Worm (Caenorhabditis elegans) whole organism, L1 larva: ENCODE measurements around the gene F32H5.3.

Experiments
- C04F5.9 ChIP-seq: sonication (generic microtip); optimal IDR thresholded peaks from 2 replicates; lab custom pipeline; 2016; ENCODE audit warnings: missing genetic modification characterization, missing compliant biosample characterization
- F16B12.6 ChIP-seq: fragments of 150-350 bp; optimal IDR thresholded peaks from 2 replicates; lab custom pipeline; 2014; ENCODE audit warnings: missing biosample characterization, missing genetic modification characterization
- Y116A8C.19 ChIP-seq: sonication (generic microtip); optimal IDR thresholded peaks from 2 replicates; lab custom pipeline; 2016; ENCODE audit warnings: missing compliant biosample characterization, missing genetic modification characterization, borderline replicate concordance
- aha-1 ChIP-seq: fragments of 150-350 bp; optimal IDR thresholded peaks from 2 replicates; lab custom pipeline; 2014; ENCODE audit warnings: missing biosample characterization, missing genetic modification characterization
- alr-1 ChIP-seq: fragments of 200-800 bp; sonication (Bioruptor generic); optimal IDR thresholded peaks from 2 replicates; lab custom pipeline; 2018; ENCODE audit warnings: borderline replicate concordance, mild to moderate bottlenecking, missing genetic modification characterization, missing compliant biosample characterization
- aly-2 ChIP-seq: fragments of 150-350 bp; optimal IDR thresholded peaks from 2 replicates; lab custom pipeline; 2014; ENCODE audit warnings: missing biosample characterization, missing genetic modification characterization
- blmp-1 ChIP-seq: fragments of 150-350 bp; optimal IDR thresholded peaks from 2 replicates; lab custom pipeline; 2014; ENCODE audit warnings: missing biosample characterization, missing genetic modification characterization
- ceh-63 ChIP-seq: fragments of 200-800 bp; sonication (Bioruptor generic); optimal IDR thresholded peaks from 2 replicates; lab custom pipeline; 2018; ENCODE audit warnings: mild to moderate bottlenecking, missing genetic modification characterization, missing compliant biosample characterization
- ceh-8 ChIP-seq: fragments of 200-800 bp; sonication (Bioruptor generic); optimal IDR thresholded peaks from 2 replicates; lab custom pipeline; 2018; ENCODE audit warnings: mild to moderate bottlenecking, missing genetic modification characterization, moderate library complexity, missing compliant biosample characterization
- ceh-88 ChIP-seq: fragments of 200-800 bp; sonication (Bioruptor generic); IDR thresholded peaks from 2 replicates; pipeline ENCODE4 v1.3.6; 2022; ENCODE audit warnings: missing genetic modification characterization, missing compliant biosample characterization
- ceh-90 ChIP-seq: sonication (generic microtip); optimal IDR thresholded peaks from 2 replicates; lab custom pipeline; 2016; ENCODE audit warnings: missing genetic modification characterization, missing compliant biosample characterization
- ces-1 ChIP-seq: fragments of 150-350 bp; optimal IDR thresholded peaks from 2 replicates; lab custom pipeline; 2014; ENCODE audit warnings: missing biosample characterization, missing genetic modification reagents, missing genetic modification characterization
- dpl-1 ChIP-seq, 3 experiments: fragments of 150-350 bp in 2 of 3; sonication (generic microtip) in 1 of 3; optimal IDR thresholded peaks; 2 replicates each; lab custom pipeline; 2014 to 2017; ENCODE audit warnings: missing biosample characterization in 3 of 3, missing genetic modification characterization in 3 of 3, missing genetic modification reagents in 3 of 3
- dsc-1 ChIP-seq: sonication (generic microtip); optimal IDR thresholded peaks from 2 replicates; lab custom pipeline; 2016; ENCODE audit warnings: mild to moderate bottlenecking, missing genetic modification characterization, missing compliant biosample characterization
- efl-3 ChIP-seq: fragments of 200-800 bp; sonication (Bioruptor generic); optimal IDR thresholded peaks from 2 replicates; lab custom pipeline; 2018; ENCODE audit warnings: mild to moderate bottlenecking, missing genetic modification characterization, missing compliant biosample characterization
- elt-2 ChIP-seq: sonication (generic microtip); optimal IDR thresholded peaks from 2 replicates; lab custom pipeline; 2016; ENCODE audit warnings: missing genetic modification characterization, mild to moderate bottlenecking, inconsistent platforms, missing compliant biosample characterization, missing genetic modification reagents
- elt-3 ChIP-seq, 6 experiments: fragments of 150-350 bp in 1 of 6; sonication (generic microtip); optimal IDR thresholded peaks; 2 replicates each; lab custom pipeline; 2017 to 2018; ENCODE audit warnings: missing biosample characterization in 6 of 6, missing genetic modification characterization in 6 of 6, inconsistent platforms in 1 of 6
- ets-5 ChIP-seq: fragments of 200-800 bp; sonication (Bioruptor generic); IDR thresholded peaks from 2 replicates; pipeline ENCODE4 v1.3.6; 2022; ENCODE audit warnings: missing genetic modification characterization, missing compliant biosample characterization
- fkh-10 ChIP-seq: sonication (generic microtip); optimal IDR thresholded peaks from 2 replicates; lab custom pipeline; 2017; ENCODE audit warnings: missing biosample characterization, missing genetic modification reagents, missing genetic modification characterization
- fos-1 ChIP-seq: fragments of 150-350 bp; optimal IDR thresholded peaks from 2 replicates; lab custom pipeline; 2014; ENCODE audit warnings: missing biosample characterization, missing genetic modification characterization
- grh-1 ChIP-seq: fragments of 200-800 bp; sonication (Bioruptor generic); IDR thresholded peaks from 2 replicates; pipeline ENCODE4 v1.3.6; 2022; ENCODE audit warnings: missing genetic modification reagents, missing genetic modification characterization, missing compliant biosample characterization
- jun-1 ChIP-seq: fragments of 150-350 bp; optimal IDR thresholded peaks from 2 replicates; lab custom pipeline; 2014; ENCODE audit warnings: missing biosample characterization, missing genetic modification reagents, missing genetic modification characterization
- lin-13 ChIP-seq: fragments of 150-350 bp; optimal IDR thresholded peaks from 2 replicates; lab custom pipeline; 2014; ENCODE audit warnings: missing biosample characterization, missing genetic modification reagents, missing genetic modification characterization
- lin-14 ChIP-seq: fragments of 200-800 bp; sonication (Bioruptor generic); optimal IDR thresholded peaks from 2 replicates; lab custom pipeline; 2018; ENCODE audit warnings: mild to moderate bottlenecking, missing genetic modification characterization, moderate library complexity, missing compliant biosample characterization
- lin-15B ChIP-seq: fragments of 150-350 bp; sonication (generic microtip); optimal IDR thresholded peaks from 3 replicates; lab custom pipeline; 2014; ENCODE audit warnings: missing biosample characterization, missing genetic modification characterization
- lin-39 ChIP-seq: fragments of 150-350 bp; optimal IDR thresholded peaks from 2 replicates; lab custom pipeline; 2014; ENCODE audit warnings: missing biosample characterization, missing genetic modification reagents, missing genetic modification characterization
- lsy-2 ChIP-seq, 2 experiments: fragments of 150-350 bp; optimal IDR thresholded peaks; 2 replicates each; lab custom pipeline; 2014; ENCODE audit warnings: missing biosample characterization in 2 of 2, missing genetic modification characterization in 2 of 2
- mab-9 ChIP-seq: fragments of 200-800 bp; sonication (Bioruptor generic); IDR thresholded peaks from 2 replicates; pipeline ENCODE4 v1.3.6; 2022; ENCODE audit warnings: missing genetic modification reagents, missing genetic modification characterization, missing compliant biosample characterization
- mdl-1 ChIP-seq, 2 experiments: fragments of 150-350 bp; optimal IDR thresholded peaks; 2 replicates each; lab custom pipeline; 2014 to 2017; ENCODE audit warnings: missing biosample characterization in 2 of 2, missing genetic modification characterization in 2 of 2, inconsistent platforms in 1 of 2
- mep-1 ChIP-seq: fragments of 150-350 bp; optimal IDR thresholded peaks from 2 replicates; lab custom pipeline; 2014; ENCODE audit warnings: missing biosample characterization, missing genetic modification characterization
- nhr-19 ChIP-seq: fragments of 200-800 bp; sonication (Bioruptor generic); conservative IDR thresholded peaks from 2 replicates; pipeline ENCODE4 v1.3.6; 2022; ENCODE audit warnings: missing genetic modification characterization, missing compliant biosample characterization
- nhr-20 ChIP-seq: sonication (generic microtip); optimal IDR thresholded peaks from 2 replicates; lab custom pipeline; 2016; ENCODE audit warnings: mild to moderate bottlenecking, missing genetic modification characterization, missing compliant biosample characterization
- nhr-237 ChIP-seq: fragments of 150-350 bp; optimal IDR thresholded peaks from 2 replicates; lab custom pipeline; 2014; ENCODE audit warnings: missing biosample characterization, missing genetic modification characterization
- nhr-28 ChIP-seq: fragments of 150-350 bp; optimal IDR thresholded peaks from 2 replicates; lab custom pipeline; 2014; ENCODE audit warnings: missing biosample characterization, missing genetic modification characterization
- nhr-47 ChIP-seq: sonication (generic microtip); optimal IDR thresholded peaks from 2 replicates; lab custom pipeline; 2016; ENCODE audit warnings: mild to moderate bottlenecking, missing genetic modification characterization, moderate library complexity, missing compliant biosample characterization
- nhr-71 ChIP-seq: sonication (generic microtip); optimal IDR thresholded peaks from 2 replicates; lab custom pipeline; 2016; ENCODE audit warnings: mild to moderate bottlenecking, missing genetic modification characterization, moderate library complexity, missing compliant biosample characterization
- nhr-77 ChIP-seq: fragments of 150-350 bp; optimal IDR thresholded peaks from 2 replicates; lab custom pipeline; 2014; ENCODE audit warnings: missing biosample characterization, missing genetic modification characterization
- nhr-85 ChIP-seq: sonication (generic microtip); peaks from one replicate; lab custom pipeline; 2016; ENCODE audit warnings: missing genetic modification characterization, inconsistent platforms, missing compliant biosample characterization
- nhr-90 ChIP-seq: sonication (generic microtip); optimal IDR thresholded peaks from 2 replicates; lab custom pipeline; 2016; ENCODE audit warnings: mild to moderate bottlenecking, missing genetic modification characterization, missing compliant biosample characterization; ENCODE audit not compliant: poor library complexity
- pag-3 ChIP-seq: sonication (generic microtip); optimal IDR thresholded peaks from 2 replicates; lab custom pipeline; 2017; ENCODE audit warnings: missing genetic modification characterization, mild to moderate bottlenecking, missing compliant biosample characterization, antibody characterized with exemption, borderline replicate concordance; ENCODE audit not compliant: insufficient read depth
- rnt-1 ChIP-seq: sonication (generic microtip); optimal IDR thresholded peaks from 2 replicates; lab custom pipeline; 2016; ENCODE audit warnings: mild to moderate bottlenecking, missing genetic modification characterization, moderate library complexity, missing compliant biosample characterization
- sox-4 ChIP-seq: sonication (generic microtip); optimal IDR thresholded peaks from 2 replicates; lab custom pipeline; 2016; ENCODE audit warnings: missing genetic modification characterization, missing compliant biosample characterization
- sup-37 ChIP-seq: fragments of 200-800 bp; sonication (Bioruptor generic); optimal IDR thresholded peaks from 2 replicates; lab custom pipeline; 2018; ENCODE audit warnings: mild to moderate bottlenecking, missing genetic modification characterization, missing compliant biosample characterization
- swsn-7 ChIP-seq: sonication (generic microtip); optimal IDR thresholded peaks from 2 replicates; lab custom pipeline; 2016; ENCODE audit warnings: missing genetic modification characterization, missing compliant biosample characterization
- tlp-1 ChIP-seq: fragments of 150-350 bp; optimal IDR thresholded peaks from 2 replicates; lab custom pipeline; 2014; ENCODE audit warnings: missing biosample characterization, missing genetic modification characterization
- unc-130 ChIP-seq: fragments of 150-350 bp; optimal IDR thresholded peaks from 2 replicates; lab custom pipeline; 2017; ENCODE audit warnings: missing biosample characterization, missing genetic modification characterization, inconsistent platforms
- unc-30 ChIP-seq: sonication (generic microtip); optimal IDR thresholded peaks from 2 replicates; lab custom pipeline; 2017; ENCODE audit warnings: missing biosample characterization, missing genetic modification characterization
- vab-15 ChIP-seq: sonication (generic microtip); optimal IDR thresholded peaks from 2 replicates; lab custom pipeline; 2017; ENCODE audit warnings: missing genotype, mild to moderate bottlenecking, missing genetic modification characterization, missing compliant biosample characterization
- xbp-1 ChIP-seq: sonication (generic microtip); optimal IDR thresholded peaks from 2 replicates; lab custom pipeline; 2016; ENCODE audit warnings: missing genetic modification characterization, missing compliant biosample characterization
- zag-1 ChIP-seq: fragments of 150-350 bp; optimal IDR thresholded peaks from 2 replicates; lab custom pipeline; 2014; ENCODE audit warnings: missing biosample characterization, missing genetic modification characterization
- ztf-11 ChIP-seq, 2 experiments: sonication (generic microtip); optimal IDR thresholded peaks; 2 replicates each; lab custom pipeline; 2016 to 2017; ENCODE audit warnings: missing genetic modification characterization in 2 of 2, missing biosample characterization in 1 of 2, missing compliant biosample characterization in 1 of 2
- ztf-4 ChIP-seq: fragments of 150-350 bp; optimal IDR thresholded peaks from 2 replicates; lab custom pipeline; 2014; ENCODE audit warnings: missing biosample characterization, missing genetic modification characterization

The F32H5.3 gene

ce11 chrV:13313045-13313623 is 46.0 kb upstream of the F32H5.3 start, which contains the start of gene C50B6.3:
TSS of gene C50B6.3 (plus strand) at chrV:13313573.
- peak; percentile 79 for TF ChIP-seq lin-13 (GFP tag; lab: Kevin White, UChicago)
- peak; percentile 47 for TF ChIP-seq zag-1 (tag; lab: Kevin White, UChicago)
- peak; percentile 24 for TF ChIP-seq F16B12.6
- TF ChIP-seq ceh-88 (GFP tag; lab: Robert Waterston, UW): peak; percentile 68; the same call in 1 of the 2 replicates
- TF ChIP-seq ceh-8 (GFP tag; lab: Kevin White, UChicago): peak; percentile 84
- TF ChIP-seq dpl-1 (GFP tag; optimal IDR thresholded peaks at IDR 0.05; lab: Kevin White, UChicago): peak; percentile 76 to 92 (median 85)
- peak in 2 of 6 experiments; percentile 76 to 82 for TF ChIP-seq elt-3 (tag; optimal IDR thresholded peaks at IDR 0.05; lab: Kevin White, UChicago)
- TF ChIP-seq C04F5.9 (tag; lab: Kevin White, UChicago): peak; percentile 86
- TF ChIP-seq Y116A8C.19 (tag; lab: Kevin White, UChicago): peak; percentile 81
- TF ChIP-seq fos-1 (tag; lab: Kevin White, UChicago): peak; percentile 74
- peak; percentile 92 for TF ChIP-seq mep-1 (tag; lab: Kevin White, UChicago)
- TF ChIP-seq aha-1 (tag; lab: Kevin White, UChicago): no peak
- peak; percentile 82 for TF ChIP-seq grh-1 (GFP tag; lab: Robert Waterston, UW)
- no peak for TF ChIP-seq pag-3 (tag; lab: Kevin White, UChicago)
- peak; percentile 84 for TF ChIP-seq vab-15 (tag; lab: Kevin White, UChicago)
- TF ChIP-seq nhr-71 (tag; lab: Kevin White, UChicago): peak; percentile 95
- TF ChIP-seq lin-15B (tag; lab: Kevin White, UChicago): peak; percentile 87
- TF ChIP-seq lin-14 (GFP tag; lab: Kevin White, UChicago): peak; percentile 90
- peak; percentile 94 for TF ChIP-seq sox-4
- TF ChIP-seq unc-130 (tag; lab: Kevin White, UChicago): peak; percentile 84
- TF ChIP-seq swsn-7 (tag; lab: Kevin White, UChicago): peak; percentile 92
- peak; percentile 95 for TF ChIP-seq nhr-20 (tag; lab: Kevin White, UChicago)
- peak; percentile 91 for TF ChIP-seq ceh-90
- TF ChIP-seq mab-9 (GFP tag; lab: Robert Waterston, UW): peak; percentile 80
- TF ChIP-seq alr-1: no peak
- peak; percentile 43 for TF ChIP-seq aly-2 (tag; lab: Kevin White, UChicago)
- peak; percentile 91 for TF ChIP-seq lsy-2 (tag; optimal IDR thresholded peaks at IDR 0.05; lab: Kevin White, UChicago)
- TF ChIP-seq nhr-19 (GFP tag; lab: Robert Waterston, UW): peak; percentile 93
- peak; percentile 78 for TF ChIP-seq ztf-4 (tag; lab: Kevin White, UChicago)
- TF ChIP-seq tlp-1 (tag; lab: Kevin White, UChicago): no peak
- peak; percentile 96 for TF ChIP-seq dsc-1 (tag; lab: Kevin White, UChicago)
- TF ChIP-seq jun-1 (tag; lab: Kevin White, UChicago): peak; percentile 42
- no peak for TF ChIP-seq sup-37 (GFP tag; lab: Kevin White, UChicago)
- peak; percentile 99 for TF ChIP-seq rnt-1 (tag; lab: Kevin White, UChicago)
- TF ChIP-seq ztf-11 (tag; optimal IDR thresholded peaks at IDR 0.05; lab: Kevin White, UChicago): peak in 1 of 2 experiments; percentile 97
- peak; percentile 69 for TF ChIP-seq ceh-63 (GFP tag; lab: Kevin White, UChicago)
- TF ChIP-seq nhr-90 (tag; lab: Kevin White, UChicago): peak; percentile 93
- peak in 1 of 2 experiments; percentile 58 for TF ChIP-seq mdl-1 (tag; optimal IDR thresholded peaks at IDR 0.05; lab: Kevin White, UChicago)
- TF ChIP-seq nhr-47 (tag; lab: Kevin White, UChicago): peak; percentile 93
- peak; percentile 23 for TF ChIP-seq fkh-10 (GFP tag; lab: Kevin White, UChicago)
- no peak for TF ChIP-seq ets-5
- TF ChIP-seq nhr-85 (tag; lab: Kevin White, UChicago): peak; percentile 95
- TF ChIP-seq nhr-28 (tag; lab: Kevin White, UChicago): no peak
- peak; percentile 92 for TF ChIP-seq xbp-1 (tag; lab: Kevin White, UChicago)
- peak; percentile 71 for TF ChIP-seq blmp-1
- TF ChIP-seq unc-30 (tag; lab: Kevin White, UChicago): no peak
- peak; percentile 64 for TF ChIP-seq lin-39
- TF ChIP-seq efl-3 (GFP tag; lab: Kevin White, UChicago): peak; percentile 44
- peak; percentile 45 for TF ChIP-seq nhr-237 (tag; lab: Kevin White, UChicago)
- peak; percentile 63 for TF ChIP-seq elt-2 (tag; lab: Kevin White, UChicago)
- peak; percentile 53 for TF ChIP-seq nhr-77 (tag; lab: Kevin White, UChicago)
- TF ChIP-seq ces-1: no peak
